Worm (Caenorhabditis elegans): Measurements from ENCODE around the gene npp-22.

Gene npp-22

ce11 chrV:11733460-11733859, at the start of gene npp-22:
TSS of gene npp-22 (minus strand) at chrV:11733472.
- TF ChIP-seq aptf-2 (GFP tag; conservative IDR thresholded peaks at IDR 0.05) (0 out of 2 replicates have a peak, but pooled peaks have one; percentile 46), dpl-1 (GFP tag; optimal IDR thresholded peaks at IDR 0.05) (peak; percentile 85), nhr-120 (GFP tag; IDR thresholded peaks at IDR 0.05) (no peak), lsl-1 (GFP tag; optimal IDR thresholded peaks at IDR 0.05) (peak; percentile 40), snpc-3.4 (tag; optimal IDR thresholded peaks at IDR 0.05) (peak; percentile 14), madf-3 (GFP tag; IDR thresholded peaks at IDR 0.05) (0 out of 2 replicates have a peak, but pooled peaks have one; percentile 47), lir-1 (GFP tag; conservative IDR thresholded peaks at IDR 0.05) (no peak), lin-54 (GFP tag; optimal IDR thresholded peaks at IDR 0.05) (peak; percentile 90), madf-8 (GFP tag; conservative IDR thresholded peaks at IDR 0.05) (no peak), madf-6 (GFP tag; IDR thresholded peaks at IDR 0.05) (peak; percentile 74; the same call in 1 of the 2 replicates), lin-35 (GFP tag; optimal IDR thresholded peaks at IDR 0.05) (peak in 1 of 3 experiments; percentile 61), ekl-4 (GFP tag; IDR thresholded peaks at IDR 0.05) (no peak), egrh-3 (GFP tag; IDR thresholded peaks at IDR 0.05) (no peak), mcd-1 (GFP tag; IDR thresholded peaks at IDR 0.05) (peak; percentile 89), him-1 (tag; optimal IDR thresholded peaks at IDR 0.05) (no peak), D2030.7 (GFP tag; IDR thresholded peaks at IDR 0.05) (0 out of 2 replicates have a peak, but pooled peaks have one; percentile 22), Y79H2A.3 (GFP tag; conservative IDR thresholded peaks at IDR 0.05) (no peak), cebp-2 (GFP tag; IDR thresholded peaks at IDR 0.05) (no peak), madf-10 (tag; optimal IDR thresholded peaks at IDR 0.05) (no peak), efl-1 (GFP tag; optimal IDR thresholded peaks at IDR 0.05) (peak; percentile 89)

- TF ChIP-seq atf-7 (tag; optimal IDR thresholded peaks at IDR 0.05) (peak; percentile 77), K12H6.12 (tag; optimal IDR thresholded peaks at IDR 0.05) (peak; percentile 79), chd-7 (tag; optimal IDR thresholded peaks at IDR 0.05) (peak; percentile 92), ceh-100 (GFP tag; IDR thresholded peaks at IDR 0.05) (peak; percentile 76), sdz-38 (tag; optimal IDR thresholded peaks at IDR 0.05) (no peak), nfya-2 (GFP tag; IDR thresholded peaks at IDR 0.05) (0 out of 2 replicates have a peak, but pooled peaks have one; percentile 34), fkh-3 (tag; optimal IDR thresholded peaks at IDR 0.05) (peak; percentile 94), snpc-1.3 (tag; optimal IDR thresholded peaks at IDR 0.05; ENCODE audit: insufficient read depth) (peak; percentile 85), ccch-3 (GFP tag; optimal IDR thresholded peaks at IDR 0.05) (peak; percentile 14), C17E4.6 (GFP tag; IDR thresholded peaks at IDR 0.05) (no peak), ztf-18 (tag; optimal IDR thresholded peaks at IDR 0.05) (peak; percentile 81), lin-40 (tag; optimal IDR thresholded peaks at IDR 0.05) (peak; percentile 73), aptf-3 (GFP tag; IDR thresholded peaks at IDR 0.05) (peak; percentile 94), mxl-1 (tag; optimal IDR thresholded peaks at IDR 0.05) (peak; percentile 94), die-1 (tag; optimal IDR thresholded peaks at IDR 0.05) (peak; percentile 96), egl-18 (GFP tag; IDR thresholded peaks at IDR 0.05) (peak; percentile 85; the same call in 1 of the 2 replicates), ztf-22 (GFP tag; optimal IDR thresholded peaks at IDR 0.05) (peak; percentile 76), athp-1 (tag; optimal IDR thresholded peaks at IDR 0.05) (peak; percentile 94), bed-2 (GFP tag; IDR thresholded peaks at IDR 0.05) (peak; percentile 59; the same call in 1 of the 2 replicates), ztf-26 (tag; optimal IDR thresholded peaks at IDR 0.05) (peak; percentile 92), him-1 (tag; optimal IDR thresholded peaks at IDR 0.05) (peak; percentile 97), F10E7.11 (tag; optimal IDR thresholded peaks at IDR 0.05) (peak; percentile 78), aptf-2 (GFP tag; conservative IDR thresholded peaks at IDR 0.05) (0 out of 2 replicates have a peak, but pooled peaks have one; percentile 7), B0261.1 (tag; optimal IDR thresholded peaks at IDR 0.05) (peak; percentile 99), nfyb-1 (GFP tag; IDR thresholded peaks at IDR 0.05) (peak; percentile 96), sptf-2 (GFP tag; optimal IDR thresholded peaks at IDR 0.05) (peak; percentile 60), K11D2.4 (GFP tag; IDR thresholded peaks at IDR 0.05) (peak; percentile 76), T07F8.4 (tag; optimal IDR thresholded peaks at IDR 0.05) (peak; percentile 83), unc-62 (GFP tag; optimal IDR thresholded peaks at IDR 0.05) (peak; percentile 54)
Measured at ce11 chrV:11782809-11783440, 49.7 kb upstream of the npp-22 start, which contains the start of gene F55A11.11. TSS of gene F55A11.11 (plus strand) at chrV:11783149.

Data from whole organism, young adult.